Fruit fly (Drosophila melanogaster) whole organism, embryonic: ENCODE data around the gene Best2.
A peak's percentile ranks its signal among the peaks of the same experiment; 100 is the strongest.

Source experiments
- B-H2 ChIP-seq: fragments of 200-800 bp; sonication (Bioruptor generic); optimal IDR thresholded peaks from 2 replicates; lab custom pipeline; 2018; ENCODE audit warnings: missing biosample characterization, mild to moderate bottlenecking, missing genetic modification characterization
- CG10147 ChIP-seq: fragments of 200-800 bp; sonication (Bioruptor generic); optimal IDR thresholded peaks from 2 replicates; lab custom pipeline; 2019; ENCODE audit warnings: missing biosample characterization, mild to moderate bottlenecking, missing genetic modification characterization, moderate library complexity
- CG11456 ChIP-seq: fragments of 200-800 bp; sonication (Bioruptor generic); IDR thresholded peaks from 3 replicates; pipeline ENCODE4 v1.3.6; 2022; ENCODE audit warnings: missing biosample characterization, missing genetic modification characterization
- CG11504 ChIP-seq: fragments of 200-800 bp; sonication (Bioruptor generic); optimal IDR thresholded peaks from 3 replicates; lab custom pipeline; 2019; ENCODE audit warnings: missing biosample characterization, mild to moderate bottlenecking, missing genetic modification characterization, moderate library complexity
- CG12104 ChIP-seq: fragments of 200-800 bp; sonication (Bioruptor generic); optimal IDR thresholded peaks from 3 replicates; lab custom pipeline; 2016; ENCODE audit warnings: missing biosample characterization, missing genetic modification characterization
- CG1233 ChIP-seq: fragments of 200-800 bp; sonication (Bioruptor generic); optimal IDR thresholded peaks from 4 replicates; lab custom pipeline; 2018; ENCODE audit warnings: missing biosample characterization, mild to moderate bottlenecking, missing genetic modification characterization
- CG12391 ChIP-seq: fragments of 200-800 bp; sonication (Bioruptor generic); optimal IDR thresholded peaks from 3 replicates; lab custom pipeline; 2018; ENCODE audit warnings: missing biosample characterization, mild to moderate bottlenecking, missing genetic modification characterization, moderate library complexity
- CG13894 ChIP-seq: fragments of 200-800 bp; sonication (Bioruptor generic); optimal IDR thresholded peaks from 3 replicates; lab custom pipeline; 2018; ENCODE audit warnings: missing biosample characterization, mild to moderate bottlenecking, missing genetic modification characterization, moderate library complexity
- CG14667 ChIP-seq: fragments of 200-800 bp; sonication (Bioruptor generic); IDR thresholded peaks from 2 replicates; pipeline ENCODE4 v1.3.6; 2022; ENCODE audit warnings: missing biosample characterization, missing genetic modification characterization
- CG1603 ChIP-seq: fragments of 200-800 bp; sonication (Bioruptor generic); optimal IDR thresholded peaks from 2 replicates; lab custom pipeline; 2019; ENCODE audit warnings: missing biosample characterization, mild to moderate bottlenecking, missing genetic modification characterization, moderate library complexity
- CG18619 ChIP-seq: fragments of 200-800 bp; sonication (Bioruptor generic); optimal IDR thresholded peaks from 3 replicates; lab custom pipeline; 2017; ENCODE audit warnings: missing biosample characterization, mild to moderate bottlenecking, missing genetic modification characterization
- CG2120 ChIP-seq: fragments of 200-800 bp; sonication (Bioruptor generic); optimal IDR thresholded peaks from 3 replicates; lab custom pipeline; 2016; ENCODE audit warnings: missing biosample characterization, missing genetic modification characterization
- CG32532 ChIP-seq: fragments of 200-800 bp; sonication (Bioruptor generic); IDR thresholded peaks from 2 replicates; pipeline ENCODE4 v1.3.6; 2022; ENCODE audit warnings: missing biosample characterization, missing genetic modification characterization
- CG32772 ChIP-seq: fragments of 200-800 bp; sonication (Bioruptor generic); IDR thresholded peaks from 2 replicates; pipeline ENCODE4 v1.3.6; 2022; ENCODE audit warnings: missing biosample characterization, missing genetic modification characterization
- CG3407 ChIP-seq: fragments of 200-800 bp; sonication (Bioruptor generic); optimal IDR thresholded peaks from 2 replicates; lab custom pipeline; 2018; ENCODE audit warnings: missing biosample characterization, mild to moderate bottlenecking, missing genetic modification characterization
- CG4820 ChIP-seq: fragments of 200-800 bp; sonication (Bioruptor generic); optimal IDR thresholded peaks from 3 replicates; lab custom pipeline; 2016; ENCODE audit warnings: missing biosample characterization, missing genetic modification characterization
- CG4854 ChIP-seq: fragments of 200-800 bp; sonication (Bioruptor generic); optimal IDR thresholded peaks from 2 replicates; lab custom pipeline; 2016; ENCODE audit warnings: missing biosample characterization, missing genetic modification characterization, inconsistent platforms
- CG5953 ChIP-seq: fragments of 200-800 bp; sonication (Bioruptor generic); IDR thresholded peaks from 2 replicates; pipeline ENCODE4 v1.3.6; 2022; ENCODE audit warnings: missing biosample characterization, missing genetic modification characterization
- CG6791 ChIP-seq: fragments of 200-800 bp; sonication (Bioruptor generic); IDR thresholded peaks from 3 replicates; pipeline ENCODE4 v1.3.6; 2022; ENCODE audit warnings: missing biosample characterization, missing genetic modification characterization; ENCODE audit not compliant: partially characterized antibody
- CG8924 ChIP-seq: fragments of 200-800 bp; optimal IDR thresholded peaks from 3 replicates; lab custom pipeline; 2019; ENCODE audit warnings: missing biosample characterization, mild to moderate bottlenecking, missing genetic modification characterization, moderate library complexity
- Dek ChIP-seq: fragments of 200-800 bp; sonication (Bioruptor generic); optimal IDR thresholded peaks from 3 replicates; lab custom pipeline; 2019; ENCODE audit warnings: missing biosample characterization, mild to moderate bottlenecking, missing genetic modification characterization, moderate library complexity
- Dref ChIP-seq: fragments of 200-800 bp; sonication (Bioruptor generic); IDR thresholded peaks from 2 replicates; pipeline ENCODE4 v1.3.6; 2022; ENCODE audit warnings: missing biosample characterization, missing genetic modification characterization
- Gug ChIP-seq: fragments of 200-800 bp; sonication (Bioruptor generic); IDR thresholded peaks from 4 replicates; pipeline ENCODE4 v1.3.6; 2022; ENCODE audit warnings: missing biosample characterization, missing genetic modification characterization
- HLH3B ChIP-seq: fragments of 200-800 bp; sonication (Bioruptor generic); IDR thresholded peaks from 2 replicates; pipeline ENCODE4 v1.3.6; 2022; ENCODE audit warnings: missing biosample characterization, missing genetic modification characterization
- Hmr ChIP-seq: fragments of 200-800 bp; sonication (Bioruptor generic); optimal IDR thresholded peaks from 3 replicates; lab custom pipeline; 2017; ENCODE audit warnings: mild to moderate bottlenecking, missing biosample characterization, missing genetic modification reagents, missing genetic modification characterization
- Lhr ChIP-seq: fragments of 200-800 bp; sonication (Bioruptor generic); optimal IDR thresholded peaks from 3 replicates; lab custom pipeline; 2017; ENCODE audit warnings: mild to moderate bottlenecking, missing biosample characterization, missing genetic modification reagents, missing genetic modification characterization
- Six4 ChIP-seq: fragments of 200-800 bp; sonication (Bioruptor generic); optimal IDR thresholded peaks from 2 replicates; lab custom pipeline; 2016; ENCODE audit warnings: missing biosample characterization, missing genetic modification characterization
- Spps ChIP-seq: fragments of 200-800 bp; sonication (Bioruptor generic); optimal IDR thresholded peaks from 2 replicates; lab custom pipeline; 2018; ENCODE audit warnings: missing biosample characterization, mild to moderate bottlenecking, missing genetic modification characterization
- Vsx1 ChIP-seq: fragments of 200-800 bp; sonication (Bioruptor generic); optimal IDR thresholded peaks from 2 replicates; lab custom pipeline; 2017; ENCODE audit warnings: missing biosample characterization, mild to moderate bottlenecking, missing genetic modification characterization, missing genetic modification reagents
- amos ChIP-seq: fragments of 200-800 bp; sonication (Bioruptor generic); IDR thresholded peaks from 2 replicates; pipeline ENCODE4 v1.3.6; 2022; ENCODE audit warnings: missing biosample characterization, missing genetic modification characterization; ENCODE audit not compliant: partially characterized antibody
- chif ChIP-seq, 2 experiments: fragments of 200-800 bp; sonication (Bioruptor generic); optimal IDR thresholded peaks; 3 replicates each; lab custom pipeline; 2016; ENCODE audit warnings: missing biosample characterization in 2 of 2, missing genetic modification characterization in 2 of 2
- dysf ChIP-seq: fragments of 200-800 bp; sonication (Bioruptor generic); IDR thresholded peaks from 3 replicates; pipeline ENCODE4 v1.3.6; 2022; ENCODE audit warnings: missing biosample characterization, missing genetic modification characterization
- ftz-f1 ChIP-seq: fragments of 200-800 bp; sonication (Bioruptor generic); optimal IDR thresholded peaks from 2 replicates; lab custom pipeline; 2016; ENCODE audit warnings: missing biosample characterization, missing genetic modification characterization
- gsb ChIP-seq: fragments of 200-800 bp; sonication (Bioruptor generic); IDR thresholded peaks from 2 replicates; pipeline ENCODE4 v1.3.6; 2022; ENCODE audit warnings: missing biosample characterization, missing genetic modification characterization
- hb ChIP-seq: fragments of 200-800 bp; sonication (Bioruptor generic); IDR thresholded peaks from 3 replicates; pipeline ENCODE4 v1.3.6; 2022; ENCODE audit warnings: missing biosample characterization, missing genetic modification characterization; ENCODE audit not compliant: partially characterized antibody
- hkb ChIP-seq, 2 experiments: fragments of 200-800 bp in 1 of 2; fragments of >200 bp in 1 of 2; sonication (Bioruptor generic) in 1 of 2; IDR thresholded peaks in 1 of 2; optimal IDR thresholded peaks in 1 of 2; 2 replicates each; pipeline versions ENCODE4 v1.3.6 to Lab custom; 2017 to 2022; ENCODE audit warnings: missing biosample characterization in 1 of 2, missing genetic modification characterization in 1 of 2
- insv ChIP-seq, 2 experiments: fragments of 200-800 bp; sonication (Bioruptor generic); optimal IDR thresholded peaks; 3 replicates each; lab custom pipeline; 2016 to 2018; ENCODE audit warnings: missing biosample characterization in 2 of 2, missing genetic modification characterization in 2 of 2
- inv ChIP-seq: fragments of 200-800 bp; sonication (Bioruptor generic); IDR thresholded peaks from 2 replicates; pipeline ENCODE4 v1.3.6; 2022; ENCODE audit warnings: missing biosample characterization, missing genetic modification characterization; ENCODE audit not compliant: partially characterized antibody
- jumu ChIP-seq: fragments of 200-800 bp; sonication (Bioruptor generic); optimal IDR thresholded peaks from 3 replicates; lab custom pipeline; 2016; ENCODE audit warnings: missing biosample characterization, missing genetic modification characterization
- lab ChIP-seq: fragments of 200-800 bp; sonication (Bioruptor generic); optimal IDR thresholded peaks from 3 replicates; lab custom pipeline; 2017; ENCODE audit warnings: missing biosample characterization, missing genetic modification characterization, mild to moderate bottlenecking, moderate library complexity, missing genetic modification reagents
- lilli ChIP-seq: fragments of 200-800 bp; sonication (Bioruptor generic); optimal IDR thresholded peaks from 3 replicates; lab custom pipeline; 2016; ENCODE audit warnings: missing biosample characterization, missing genetic modification characterization
- prd ChIP-seq, 3 experiments: fragments of >200 bp in 2 of 3; fragments of 200-800 bp in 1 of 3; sonication (Bioruptor generic) in 1 of 3; optimal IDR thresholded peaks in 2 of 3; IDR thresholded peaks in 1 of 3; 2 replicates in 2 of 3; 3 replicates in 1 of 3; pipeline versions ENCODE4 v1.3.6 to Lab custom; 2017 to 2022; ENCODE audit warnings: missing biosample characterization in 1 of 3, missing genetic modification characterization in 1 of 3
- rib ChIP-seq: fragments of 200-800 bp; sonication (Bioruptor generic); IDR thresholded peaks from 2 replicates; pipeline ENCODE4 v1.3.6; 2022; ENCODE audit warnings: missing biosample characterization, missing genetic modification characterization
- sima ChIP-seq: fragments of 200-800 bp; sonication (Bioruptor generic); optimal IDR thresholded peaks from 2 replicates; lab custom pipeline; 2016; ENCODE audit warnings: missing biosample characterization, missing genetic modification characterization
- vnd ChIP-seq: fragments of 200-800 bp; sonication (Bioruptor generic); IDR thresholded peaks from 3 replicates; pipeline ENCODE4 v1.3.6; 2022; ENCODE audit warnings: missing biosample characterization, missing genetic modification characterization; ENCODE audit not compliant: partially characterized antibody
- wdn ChIP-seq: fragments of 200-800 bp; sonication (Bioruptor generic); IDR thresholded peaks from 2 replicates; pipeline ENCODE4 v1.3.6; 2022; ENCODE audit warnings: missing biosample characterization, missing genetic modification characterization
- zfh2 ChIP-seq: fragments of 200-800 bp; sonication (Bioruptor generic); optimal IDR thresholded peaks from 2 replicates; lab custom pipeline; 2016; ENCODE audit warnings: missing biosample characterization, missing genetic modification characterization

Gene Best2

DNA sequence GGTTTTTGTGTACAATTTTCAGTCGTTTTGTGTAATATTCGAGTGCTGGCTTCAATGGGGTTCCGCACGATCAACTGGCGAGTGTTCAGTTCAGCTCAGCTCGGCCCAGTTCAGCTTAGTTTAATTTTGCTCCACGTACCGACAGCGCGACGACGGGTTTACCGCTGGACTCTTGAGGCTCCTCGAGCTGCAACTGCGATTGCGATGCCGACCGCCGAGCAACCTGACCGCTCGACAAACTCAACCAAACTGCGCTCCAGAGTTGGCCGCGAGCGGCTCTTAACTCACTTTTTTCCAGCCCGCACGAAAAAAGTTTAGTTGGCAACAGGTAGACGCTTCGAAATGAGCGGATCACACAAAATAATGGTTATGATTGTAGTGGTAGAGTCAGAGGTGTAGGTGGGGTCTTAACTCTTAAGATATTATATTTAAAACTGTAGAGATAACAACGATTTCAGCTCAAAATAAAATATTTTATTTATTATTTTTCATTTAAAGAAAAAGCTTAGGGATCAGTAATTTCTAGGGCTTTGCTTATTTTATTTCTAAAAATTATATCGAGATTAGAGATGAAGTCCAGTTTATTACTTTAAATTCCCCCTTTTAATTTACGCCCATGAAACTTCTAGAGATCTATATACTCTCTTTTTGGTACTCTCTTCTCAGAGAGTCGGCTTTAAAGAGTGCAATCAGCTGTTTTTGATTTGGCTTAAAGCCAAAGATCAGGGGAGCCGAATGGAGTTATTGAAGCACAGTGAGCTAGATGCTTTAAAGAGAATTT is at the start of gene Best2 (continued):
- TF ChIP-seq Vsx1 (peak; percentile 31), Spps (tag; lab: Kevin White, UChicago) (peak; percentile 76), CG11456 (GFP tag; lab: Robert Waterston, UW) (peak; percentile 81), CG1603 (tag; lab: Kevin White, UChicago) (no peak), zfh2 (GFP tag; lab: Kevin White, UChicago) (peak; percentile 72), CG32532 (GFP tag; lab: Robert Waterston, UW) (peak; percentile 94), CG14667 (GFP tag; lab: Robert Waterston, UW) (peak; percentile 86), CG32772 (GFP tag; lab: Robert Waterston, UW) (peak; percentile 90), Gug (GFP tag; lab: Robert Waterston, UW) (peak; percentile 74), Dek (tag; lab: Kevin White, UChicago) (peak; percentile 80), CG8924 (tag; lab: Kevin White, UChicago) (peak; percentile 92), CG4820 (peak; percentile 76), insv (GFP tag; optimal IDR thresholded peaks at IDR 0.05; lab: Kevin White, UChicago) (peak in 1 of 2 experiments; percentile 35), CG4854 (GFP tag; lab: Kevin White, UChicago) (peak; percentile 66), wdn (GFP tag; lab: Robert Waterston, UW) (peak; percentile 86), CG10147 (GFP tag; lab: Kevin White, UChicago) (peak; percentile 74), CG18619 (GFP tag; lab: Kevin White, UChicago) (peak; percentile 78), CG12104 (GFP tag; lab: Kevin White, UChicago) (peak; percentile 83), prd (optimal IDR thresholded peaks at IDR 0.05; lab: Kevin White, UChicago) (no peak), prd (GFP tag; IDR thresholded peaks at IDR 0.05; lab: Robert Waterston, UW) (peak; percentile 94), Hmr (GFP tag; lab: Kevin White, UChicago) (peak; percentile 84), lilli (peak; percentile 82), Six4 (GFP tag; lab: Kevin White, UChicago) (peak; percentile 68), sima (GFP tag; lab: Kevin White, UChicago) (peak; percentile 9), CG5953 (GFP tag; lab: Robert Waterston, UW) (peak; percentile 77), CG1233 (GFP tag; lab: Kevin White, UChicago) (peak; percentile 82), jumu (GFP tag; lab: Kevin White, UChicago) (peak; percentile 54), CG6791 (GFP tag; lab: Robert Waterston, UW) (no peak), vnd (no peak), hkb (optimal IDR thresholded peaks at IDR 0.05; lab: Kevin White, UChicago) (no peak), hkb (GFP tag; IDR thresholded peaks at IDR 0.05; lab: Robert Waterston, UW) (peak; percentile 96), amos (peak; percentile 34; the same call in 1 of the 2 replicates), Dref (GFP tag; lab: Robert Waterston, UW) (no peak), CG13894 (peak; percentile 72), gsb (GFP tag; lab: Robert Waterston, UW) (peak; percentile 90), Lhr (peak; percentile 23), rib (peak; percentile 86), ftz-f1 (no peak), chif (GFP tag; optimal IDR thresholded peaks at IDR 0.05; lab: Kevin White, UChicago) (peak; percentile 43 to 75), dysf (GFP tag; lab: Robert Waterston, UW) (peak; percentile 96), CG11504 (tag; lab: Kevin White, UChicago) (peak; percentile 90), inv (GFP tag; lab: Robert Waterston, UW) (no peak), hb (GFP tag; lab: Robert Waterston, UW) (no peak), B-H2 (GFP tag; lab: Kevin White, UChicago) (peak; percentile 76), CG3407 (GFP tag; lab: Kevin White, UChicago) (peak; percentile 64), lab (GFP tag; lab: Kevin White, UChicago) (peak; percentile 88), CG12391 (tag; lab: Kevin White, UChicago) (peak; percentile 86), HLH3B (GFP tag; lab: Robert Waterston, UW) (peak; percentile 91), CG2120 (peak; percentile 91)
